Worm (Caenorhabditis elegans) whole organism, L4 larva: ENCODE measurements around the gene Y50E8A.10.

Source experiments
- F10B5.3 ChIP-seq: sonication (generic microtip); optimal IDR thresholded peaks from 2 replicates; lab custom pipeline; 2016; ENCODE audit warnings: mild to moderate bottlenecking, missing genetic modification characterization, missing compliant biosample characterization
- R02D3.7 ChIP-seq: fragments of 150-350 bp; sonication (generic microtip); optimal IDR thresholded peaks from 3 replicates; lab custom pipeline; 2014; ENCODE audit warnings: missing biosample characterization, missing genetic modification characterization
- ZK546.5 ChIP-seq, 2 experiments: sonication (generic microtip); optimal IDR thresholded peaks; 2 replicates each; lab custom pipeline; 2017; ENCODE audit warnings: missing biosample characterization in 2 of 2, missing genetic modification characterization in 2 of 2
- aha-1 ChIP-seq: fragments of 150-350 bp; peaks from one replicate; lab custom pipeline; 2014; ENCODE audit warnings: missing biosample characterization, missing genetic modification characterization
- attf-4 ChIP-seq: sonication (generic microtip); optimal IDR thresholded peaks from 3 replicates; lab custom pipeline; 2017; ENCODE audit warnings: missing biosample characterization, missing genetic modification characterization
- ceh-20 ChIP-seq: fragments of 200-800 bp; sonication (Bioruptor generic); IDR thresholded peaks from 2 replicates; pipeline ENCODE4 v1.3.6; 2022; ENCODE audit warnings: missing genetic modification reagents, missing genetic modification characterization, missing compliant biosample characterization
- daf-16 ChIP-seq, 3 experiments: sonication (generic microtip); optimal IDR thresholded peaks; 2 replicates each; lab custom pipeline; 2016 to 2017; ENCODE audit warnings: missing genetic modification characterization in 3 of 3, missing genetic modification reagents in 3 of 3, mild to moderate bottlenecking in 2 of 3, missing compliant biosample characterization in 2 of 3, missing biosample characterization in 1 of 3, moderate library complexity in 1 of 3
- dmd-6 ChIP-seq: fragments of 200-800 bp; sonication (Bioruptor generic); IDR thresholded peaks from 2 replicates; pipeline ENCODE4 v1.3.6; 2022; ENCODE audit warnings: missing genetic modification reagents, missing genetic modification characterization, missing compliant biosample characterization
- hlh-11 ChIP-seq: fragments of 200-800 bp; sonication (Bioruptor generic); optimal IDR thresholded peaks from 2 replicates; lab custom pipeline; 2018; ENCODE audit warnings: mild to moderate bottlenecking, missing genetic modification characterization, missing compliant biosample characterization
- hlh-30 ChIP-seq: sonication (generic microtip); optimal IDR thresholded peaks from 2 replicates; lab custom pipeline; 2017; ENCODE audit warnings: antibody characterized with exemption, mild to moderate bottlenecking, missing genetic modification characterization, missing compliant biosample characterization; ENCODE audit not compliant: insufficient read depth
- hmg-1.1 ChIP-seq: fragments of 200-800 bp; sonication (Bioruptor generic); IDR thresholded peaks from 2 replicates; pipeline ENCODE4 v1.3.6; 2022; ENCODE audit warnings: missing genetic modification reagents, missing genetic modification characterization, missing compliant biosample characterization
- lin-15B ChIP-seq: fragments of 150-350 bp; sonication (generic microtip); optimal IDR thresholded peaks from 3 replicates; lab custom pipeline; 2014; ENCODE audit warnings: missing biosample characterization, missing genetic modification characterization
- lin-29 ChIP-seq: fragments of 200-800 bp; sonication (Bioruptor generic); IDR thresholded peaks from 2 replicates; pipeline ENCODE4 v1.3.6; 2022; ENCODE audit warnings: missing genetic modification reagents, missing genetic modification characterization, missing compliant biosample characterization
- lsy-2 ChIP-seq, 2 experiments: fragments of 150-350 bp in 1 of 2; sonication (generic microtip) in 1 of 2; optimal IDR thresholded peaks; 2 replicates each; lab custom pipeline; 2014 to 2017; ENCODE audit warnings: missing biosample characterization in 2 of 2, missing genetic modification characterization in 2 of 2
- mdl-1 ChIP-seq, 2 experiments: fragments of 150-350 bp in 1 of 2; sonication (generic microtip) in 1 of 2; optimal IDR thresholded peaks; 2 replicates each; lab custom pipeline; 2014 to 2017; ENCODE audit warnings: missing biosample characterization in 2 of 2, missing genetic modification characterization in 2 of 2
- mxl-3 ChIP-seq: fragments of 200-800 bp; sonication (Bioruptor generic); optimal IDR thresholded peaks from 2 replicates; lab custom pipeline; 2018; ENCODE audit warnings: mild to moderate bottlenecking, missing genetic modification characterization, missing compliant biosample characterization
- nhr-10 ChIP-seq: fragments of 150-350 bp; optimal IDR thresholded peaks from 2 replicates; lab custom pipeline; 2014; ENCODE audit warnings: missing biosample characterization, missing genetic modification characterization
- nhr-102 ChIP-seq: sonication (generic microtip); optimal IDR thresholded peaks from 2 replicates; lab custom pipeline; 2016; ENCODE audit warnings: mild to moderate bottlenecking, missing genetic modification characterization, moderate library complexity, missing compliant biosample characterization
- nhr-25 ChIP-seq: sonication (generic microtip); optimal IDR thresholded peaks from 2 replicates; lab custom pipeline; 2017; ENCODE audit warnings: missing genetic modification characterization, mild to moderate bottlenecking, missing compliant biosample characterization, antibody characterized with exemption, moderate library complexity, borderline replicate concordance; ENCODE audit not compliant: insufficient read depth
- nhr-28 ChIP-seq: fragments of 150-350 bp; optimal IDR thresholded peaks from 2 replicates; lab custom pipeline; 2014; ENCODE audit warnings: missing biosample characterization, missing genetic modification characterization
- nhr-42 ChIP-seq: fragments of 200-800 bp; sonication (Bioruptor generic); IDR thresholded peaks from 2 replicates; pipeline ENCODE4 v1.3.6; 2022; ENCODE audit warnings: missing genetic modification characterization, missing compliant biosample characterization
- saeg-2 ChIP-seq: fragments of 200-800 bp; sonication (Bioruptor generic); IDR thresholded peaks from 2 replicates; pipeline ENCODE4 v1.3.6; 2022; ENCODE audit warnings: missing genetic modification reagents, missing genetic modification characterization, missing compliant biosample characterization
- sdz-12 ChIP-seq: fragments of 200-800 bp; sonication (Bioruptor generic); optimal IDR thresholded peaks from 2 replicates; lab custom pipeline; 2018; ENCODE audit warnings: mild to moderate bottlenecking, missing genetic modification characterization, missing compliant biosample characterization
- spr-3 ChIP-seq: fragments of 200-800 bp; sonication (Bioruptor generic); optimal IDR thresholded peaks from 2 replicates; lab custom pipeline; 2018; ENCODE audit warnings: mild to moderate bottlenecking, missing genetic modification characterization, missing compliant biosample characterization
- tra-1 ChIP-seq: fragments of 200-800 bp; sonication (Bioruptor generic); IDR thresholded peaks from 2 replicates; pipeline ENCODE4 v1.3.6; 2022; ENCODE audit warnings: missing genetic modification reagents, missing genetic modification characterization, missing compliant biosample characterization
- unc-62 ChIP-seq, 3 experiments: fragments of 150-350 bp in 1 of 3; sonication (generic microtip); optimal IDR thresholded peaks in 2 of 3; peaks in 1 of 3; 1 replicate in 1 of 3; 2 replicates in 2 of 3; lab custom pipeline; 2014 to 2017; ENCODE audit warnings: missing biosample characterization in 3 of 3, missing genetic modification characterization in 3 of 3, missing genetic modification reagents in 3 of 3, missing genotype in 1 of 3
- zfp-2 ChIP-seq: sonication (generic microtip); optimal IDR thresholded peaks from 2 replicates; lab custom pipeline; 2016; ENCODE audit warnings: mild to moderate bottlenecking, missing genetic modification characterization, missing compliant biosample characterization

Y50E8A.10 gene

DNA sequence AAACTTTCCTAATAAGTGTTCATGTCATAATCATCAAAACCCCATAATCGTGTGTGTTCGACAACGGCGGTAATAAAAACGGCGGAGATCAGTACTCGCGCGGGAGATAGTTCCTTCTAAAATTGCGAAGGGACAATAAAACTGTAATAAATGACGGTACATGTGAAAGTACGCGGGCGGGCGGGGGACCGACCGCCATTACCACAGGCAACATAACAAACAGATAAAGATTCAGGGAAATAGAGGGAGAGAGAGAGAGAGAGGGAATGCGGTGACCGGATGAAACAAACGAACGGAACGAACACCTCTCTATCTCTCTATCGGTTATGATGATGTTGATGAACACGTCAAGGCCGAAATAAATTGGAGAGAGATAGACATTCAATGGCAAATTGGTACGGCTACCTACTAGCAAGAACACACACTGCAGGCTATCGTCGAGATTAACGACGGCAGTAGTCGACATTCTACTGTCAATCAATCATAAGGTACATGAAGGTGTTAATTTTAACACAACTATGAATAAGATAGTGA, 26.5 kb downstream of the Y50E8A.10 start:
- TF ChIP-seq zfp-2 (tag; lab: Kevin White, UChicago) (no peak), lsy-2 (tag; optimal IDR thresholded peaks at IDR 0.05; lab: Kevin White, UChicago) (no peak), unc-62 (GFP tag; optimal IDR thresholded peaks at IDR 0.05 in 1 of 2; lab: Kevin White, UChicago) (peak in 1 of 2 experiments; percentile 98), unc-62 (tag; optimal IDR thresholded peaks at IDR 0.05; lab: Kevin White, UChicago) (no peak), hlh-11 (tag; lab: Kevin White, UChicago) (no peak), mdl-1 (tag; optimal IDR thresholded peaks at IDR 0.05; lab: Kevin White, UChicago) (no peak), nhr-25 (tag; lab: Kevin White, UChicago) (peak; percentile 46), spr-3 (GFP tag; lab: Kevin White, UChicago) (no peak), aha-1 (tag; lab: Kevin White, UChicago) (peak; percentile 60), F10B5.3 (no peak)

DNA sequence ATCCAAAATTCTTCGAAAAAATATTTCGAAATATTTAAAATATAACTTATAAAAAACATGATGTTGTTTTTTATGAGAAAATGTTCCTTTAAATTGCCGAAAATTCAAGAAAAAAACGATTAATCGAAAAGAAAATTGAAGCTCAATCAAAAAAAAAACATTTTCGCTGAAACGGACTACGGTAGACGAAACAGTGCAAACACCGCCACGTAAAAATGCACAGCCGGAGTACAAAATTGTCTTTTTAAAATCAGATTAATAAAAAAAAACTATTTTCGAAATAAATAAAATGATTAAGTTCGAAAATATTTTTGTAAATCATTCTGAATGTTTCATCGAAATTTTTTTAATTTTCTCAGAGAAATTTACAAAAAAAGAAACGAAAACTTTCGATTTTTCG, 33.8 kb downstream of the Y50E8A.10 start:
- peak in 1 of 2 experiments; percentile 61 for TF ChIP-seq lsy-2 (tag; optimal IDR thresholded peaks at IDR 0.05; lab: Kevin White, UChicago)
- no peak for TF ChIP-seq hlh-30 (tag; lab: Kevin White, UChicago)

DNA sequence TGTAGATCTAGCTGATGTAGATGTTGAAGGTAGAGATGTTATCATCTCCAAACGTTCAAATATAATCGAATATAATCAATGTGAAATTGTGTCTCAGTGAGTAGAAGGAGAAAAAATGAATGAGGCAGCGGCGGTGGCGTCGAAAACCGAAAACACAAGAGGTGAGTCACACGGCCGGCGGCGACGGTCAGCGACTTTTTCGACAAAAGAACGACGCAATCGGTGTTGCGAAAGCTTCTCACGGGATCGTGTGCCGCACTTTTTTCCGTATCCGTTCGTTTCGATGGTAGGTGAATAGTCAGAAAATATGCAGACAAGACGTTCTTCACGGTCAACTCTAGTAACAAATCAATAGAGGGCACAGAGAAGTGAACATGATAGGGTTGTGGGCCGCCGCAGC, 35.7 kb downstream of the Y50E8A.10 start, which contains the start of gene rin-1:
Gene rin-1, minus strand, starts transcription at position 101 of the 400 bp plus-strand sequence.
- peak; percentile 44 for TF ChIP-seq hlh-30 (tag; lab: Kevin White, UChicago)
- TF ChIP-seq lin-15B (tag; lab: Kevin White, UChicago) = no peak

DNA sequence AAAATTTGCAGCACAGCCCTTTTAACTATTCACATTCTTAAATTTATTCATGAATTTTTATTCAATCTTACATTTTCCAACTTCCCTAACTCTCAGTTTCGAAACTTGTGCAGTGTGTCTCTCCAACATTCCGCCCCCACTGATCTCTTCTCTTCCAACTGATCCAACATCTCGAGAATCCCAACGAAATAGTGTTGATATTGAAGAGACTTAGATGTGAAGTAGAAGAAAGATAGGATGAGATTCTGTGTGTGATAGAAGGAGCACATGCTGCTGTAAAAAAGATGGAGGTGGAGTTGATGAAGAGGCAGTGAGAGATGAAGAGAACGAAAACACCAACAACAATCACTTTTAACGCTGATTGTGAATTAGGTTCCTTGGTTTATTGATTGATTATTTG, 40.5 kb downstream of the Y50E8A.10 start:
- TF ChIP-seq nhr-102 (tag; lab: Kevin White, UChicago) = no peak
- TF ChIP-seq daf-16 (GFP tag; optimal IDR thresholded peaks at IDR 0.05; lab: Kevin White, UChicago) = peak in 1 of 2 experiments; percentile 18
- TF ChIP-seq daf-16 (tag; optimal IDR thresholded peaks at IDR 0.05; lab: Kevin White, UChicago) = no peak
- TF ChIP-seq nhr-42 (GFP tag; lab: Robert Waterston, UW) = no peak
- TF ChIP-seq F10B5.3 = no peak
- no peak for TF ChIP-seq sdz-12 (GFP tag; lab: Kevin White, UChicago)
- no peak for TF ChIP-seq saeg-2
- TF ChIP-seq nhr-28 (tag; lab: Kevin White, UChicago) = peak; percentile 1
- TF ChIP-seq ZK546.5 (tag; optimal IDR thresholded peaks at IDR 0.05; lab: Kevin White, UChicago) = no peak
- no peak for TF ChIP-seq ceh-20 (GFP tag; lab: Robert Waterston, UW)
- no peak for TF ChIP-seq tra-1 (GFP tag; lab: Robert Waterston, UW)
- TF ChIP-seq nhr-10 (tag; lab: Kevin White, UChicago) = no peak
- TF ChIP-seq attf-4 (tag; lab: Kevin White, UChicago) = no peak
- peak; percentile 22 for TF ChIP-seq mxl-3 (GFP tag; lab: Kevin White, UChicago)

DNA sequence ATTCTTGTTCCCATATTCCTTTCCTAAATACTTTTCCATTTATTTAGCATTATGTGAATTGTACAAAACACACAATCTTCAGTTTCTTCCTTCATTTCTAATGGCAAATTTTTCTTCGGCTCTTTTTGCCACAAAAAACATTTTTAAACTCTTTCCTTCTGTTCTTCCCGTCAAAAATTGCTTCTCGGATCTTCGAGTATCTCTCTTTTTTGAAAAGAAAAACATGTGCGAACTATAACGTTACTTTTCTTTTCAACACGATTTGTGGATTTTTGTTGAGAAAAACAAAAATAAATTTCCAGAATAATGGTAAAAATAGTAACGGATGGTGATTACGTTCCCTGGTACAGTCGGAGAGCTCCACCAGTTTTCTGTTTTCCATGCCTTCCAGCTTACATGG, 41.8 kb downstream of the Y50E8A.10 start, which contains the start of gene W06A7.2:
Gene W06A7.2, plus strand, starts transcription at position 301 of the 400 bp plus-strand sequence.
- TF ChIP-seq hmg-1.1 (GFP tag; lab: Robert Waterston, UW) (no peak), R02D3.7 (tag; lab: Kevin White, UChicago) (no peak), lin-29 (no peak)

DNA sequence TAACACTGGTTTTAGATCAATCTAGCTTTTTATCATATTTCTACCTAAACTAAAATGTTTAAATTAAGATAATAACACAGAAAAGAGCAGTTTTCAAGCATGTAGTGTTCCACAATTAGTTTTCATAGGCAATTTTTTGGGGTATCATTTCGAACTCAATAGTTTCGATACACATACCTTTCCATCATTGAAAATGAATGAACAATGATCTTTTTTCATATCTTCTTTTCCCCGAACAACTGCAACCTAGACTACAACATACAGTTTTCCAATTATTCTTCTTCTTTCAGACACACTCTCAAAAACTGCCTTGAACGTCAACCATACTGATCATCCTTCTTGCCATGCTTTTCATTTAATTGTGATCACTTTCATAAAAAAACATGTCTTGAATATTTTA, 44.3 kb downstream of the Y50E8A.10 start, which contains the start of gene W06A7.4:
Gene W06A7.4, plus strand, starts transcription at position 301 of the 400 bp plus-strand sequence.
- no peak for TF ChIP-seq dmd-6
- peak; percentile 30 for TF ChIP-seq nhr-28 (tag; lab: Kevin White, UChicago)
